Worm (Caenorhabditis elegans) whole organism, L3 larva: Measurements from ENCODE around the gene tomm-7.

Source experiments
- ceh-16 ChIP-seq: sonication (generic microtip); optimal IDR thresholded peaks from 2 replicates; lab custom pipeline; 2017; ENCODE audit warnings: missing biosample characterization, missing genetic modification characterization
- elt-3 ChIP-seq, 3 experiments: fragments of 150-350 bp in 1 of 3; sonication (generic microtip) in 2 of 3; optimal IDR thresholded peaks; 2 replicates in 2 of 3; 4 replicates in 1 of 3; lab custom pipeline; 2014 to 2017; ENCODE audit warnings: missing biosample characterization in 3 of 3, missing genetic modification characterization in 3 of 3
- fos-1 ChIP-seq: fragments of 150-350 bp; optimal IDR thresholded peaks from 2 replicates; lab custom pipeline; 2014; ENCODE audit warnings: missing biosample characterization, missing genetic modification characterization
- lin-39 ChIP-seq: fragments of 150-350 bp; optimal IDR thresholded peaks from 2 replicates; lab custom pipeline; 2018; ENCODE audit warnings: missing biosample characterization, missing genetic modification reagents, missing genetic modification characterization
- nhr-28 ChIP-seq: fragments of 150-350 bp; optimal IDR thresholded peaks from 2 replicates; lab custom pipeline; 2014; ENCODE audit warnings: missing biosample characterization, missing genetic modification characterization
- tbx-2 ChIP-seq: sonication (generic microtip); optimal IDR thresholded peaks from 2 replicates; lab custom pipeline; 2016; ENCODE audit warnings: mild to moderate bottlenecking, missing genetic modification characterization, missing compliant biosample characterization
- zag-1 ChIP-seq: fragments of 150-350 bp; optimal IDR thresholded peaks from 2 replicates; lab custom pipeline; 2014; ENCODE audit warnings: missing biosample characterization, missing genetic modification characterization

DNA sequence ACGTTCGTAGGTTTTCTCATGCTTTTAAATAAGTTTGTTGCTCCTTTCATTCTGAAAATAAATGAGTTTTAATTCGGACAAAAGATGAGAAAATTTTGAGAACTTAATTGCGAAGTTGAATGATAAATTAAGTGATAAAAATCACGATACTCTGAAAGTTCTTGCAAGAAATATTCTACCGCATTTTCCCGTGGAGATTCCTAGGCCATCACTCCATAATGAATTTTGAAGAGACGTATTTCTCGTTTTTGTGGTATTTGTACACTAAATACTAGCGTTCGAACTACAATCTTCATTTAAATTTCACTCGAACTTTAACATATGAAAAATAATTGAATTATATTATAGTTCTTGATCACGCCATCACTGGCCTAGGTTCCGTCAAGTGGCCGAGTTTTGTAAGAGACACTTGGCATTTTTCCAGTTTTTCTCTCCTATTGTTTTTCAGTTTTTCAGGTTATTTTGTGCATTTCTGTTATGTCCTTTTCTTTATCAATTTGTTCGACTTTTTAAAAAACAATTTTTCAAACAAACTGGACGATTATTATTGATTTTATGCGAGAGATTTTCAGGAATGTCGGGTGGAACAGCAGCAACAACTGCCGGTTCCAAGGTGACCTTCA is 895 bp upstream of the tomm-7 start, which contains the start of the genes coq-5 and ufm-1:
- no peak for TF ChIP-seq fos-1 (tag; lab: Kevin White, UChicago)
- TF ChIP-seq tbx-2 (tag; lab: Kevin White, UChicago), result no peak
- no peak for TF ChIP-seq nhr-28 (tag; lab: Kevin White, UChicago)
- TF ChIP-seq elt-3 (tag; optimal IDR thresholded peaks at IDR 0.05; lab: Kevin White, UChicago), result no peak
- no peak for TF ChIP-seq lin-39 (tag; lab: Kevin White, UChicago)
- no peak for TF ChIP-seq zag-1
- TF ChIP-seq ceh-16 (tag; lab: Kevin White, UChicago), result no peak
